Worm (Caenorhabditis elegans): Measurements from ENCODE around the gene unc-86.

The unc-86 gene

DNA sequence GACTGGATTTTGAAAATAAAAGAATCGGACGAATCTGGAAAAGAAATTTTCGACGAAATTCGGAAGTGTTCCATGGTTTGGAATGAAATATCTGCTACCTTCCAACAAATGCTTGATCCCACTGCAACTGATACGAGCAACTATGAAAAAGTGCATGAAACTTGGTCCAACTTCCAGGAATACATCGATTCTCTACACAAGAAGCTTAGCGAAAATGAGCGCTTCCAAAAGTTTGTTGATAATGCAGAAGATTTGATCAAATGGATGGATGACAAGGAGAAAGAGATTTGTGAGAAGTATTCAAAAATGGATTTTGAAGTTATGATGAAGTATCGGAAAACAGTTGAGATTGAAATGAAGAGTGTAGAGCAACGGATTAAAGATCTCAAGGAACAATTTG, 33.6 kb downstream of the unc-86 start:
- TF ChIP-seq sma-9 (GFP tag; optimal IDR thresholded peaks at IDR 0.05), result no peak
- TF ChIP-seq sma-9 (tag; optimal IDR thresholded peaks at IDR 0.05), result no peak
- no peak for TF ChIP-seq alr-1 (tag; optimal IDR thresholded peaks at IDR 0.05)
- TF ChIP-seq zag-1 (tag; optimal IDR thresholded peaks at IDR 0.05), result no peak
- no peak for TF ChIP-seq ztf-4 (tag; optimal IDR thresholded peaks at IDR 0.05)
- no peak for TF ChIP-seq elt-1 (tag; optimal IDR thresholded peaks at IDR 0.05)
- TF ChIP-seq skn-1 (tag; optimal IDR thresholded peaks at IDR 0.05), result no peak

- no peak for TF ChIP-seq lin-39 (tag; optimal IDR thresholded peaks at IDR 0.05)
Measured at ce11 chrIII:8181581-8181980, 34.6 kb downstream of the unc-86 start, which contains the start of gene spc-2. Gene spc-2 (plus strand): TSS chrIII:8181881.

DNA sequence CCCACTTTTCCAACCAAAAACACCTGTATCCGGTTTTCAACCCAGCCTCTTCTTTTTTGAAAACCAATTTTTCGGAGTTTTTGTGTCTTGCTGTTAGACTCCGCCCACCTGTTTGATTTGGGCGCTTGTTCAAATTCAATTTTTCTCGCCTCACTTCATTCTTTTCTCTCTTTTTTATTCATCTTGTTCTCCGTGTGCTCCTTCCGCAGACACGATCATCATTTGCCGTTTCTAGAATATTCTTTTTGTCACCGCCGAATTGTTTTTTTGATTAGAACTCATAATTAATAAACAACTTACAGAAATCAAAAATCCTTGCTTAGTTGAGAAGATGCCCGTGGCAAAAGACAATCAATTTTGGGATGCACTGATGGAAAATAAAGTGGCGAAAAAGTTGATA, 37.2 kb downstream of the unc-86 start, which contains the start of gene C50C3.5:
Gene C50C3.5 (plus strand): TSS at position 301 of the 400 bp plus-strand sequence.
- TF ChIP-seq nhr-77 (tag; optimal IDR thresholded peaks at IDR 0.05) (no peak), lin-11 (tag; optimal IDR thresholded peaks at IDR 0.05) (no peak), lin-13 (GFP tag; optimal IDR thresholded peaks at IDR 0.05) (no peak), blmp-1 (tag; optimal IDR thresholded peaks at IDR 0.05; ENCODE audit: insufficient read depth) (no peak), C34F6.9 (tag; optimal IDR thresholded peaks at IDR 0.05) (no peak), nhr-25 (tag; optimal IDR thresholded peaks at IDR 0.05) (no peak), nhr-6 (tag; optimal IDR thresholded peaks at IDR 0.05) (no peak)

DNA sequence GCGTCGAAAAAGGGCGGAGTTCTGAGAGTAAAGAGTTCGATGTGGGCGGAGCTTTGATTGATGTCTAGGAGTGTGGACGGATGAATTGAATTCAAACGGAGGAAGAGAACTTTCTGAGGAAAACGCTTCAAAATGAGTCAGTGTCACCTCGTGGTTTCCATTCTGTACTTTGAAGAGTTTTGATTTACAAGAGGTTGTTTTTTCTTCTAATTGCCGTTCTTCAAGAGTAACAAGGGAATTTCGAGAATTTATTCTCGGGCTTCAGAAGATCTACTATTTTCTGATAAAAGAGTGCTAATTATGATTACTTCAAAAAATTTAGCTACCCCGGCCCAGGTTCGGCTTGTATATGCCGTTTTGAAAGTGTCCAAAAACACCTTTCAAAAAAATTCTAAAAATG, 39.9 kb downstream of the unc-86 start, which contains the start of gene C50C3.12:
Gene C50C3.12 (plus strand): TSS at position 301 of the 400 bp plus-strand sequence.
- no peak for TF ChIP-seq blmp-1 (tag; optimal IDR thresholded peaks at IDR 0.05; ENCODE audit: insufficient read depth)
- TF ChIP-seq snpc-4 (tag; optimal IDR thresholded peaks at IDR 0.05), result no peak
- no peak for TF ChIP-seq lin-11 (tag; optimal IDR thresholded peaks at IDR 0.05)
- TF ChIP-seq unc-62 (GFP tag; optimal IDR thresholded peaks at IDR 0.05), result no peak
- TF ChIP-seq sma-9 (GFP tag; optimal IDR thresholded peaks at IDR 0.05), result no peak
- TF ChIP-seq sma-9 (tag; optimal IDR thresholded peaks at IDR 0.05), result no peak
- TF ChIP-seq unc-39 (tag; optimal IDR thresholded peaks at IDR 0.05), result no peak
- no peak for TF ChIP-seq nhr-10 (tag; optimal IDR thresholded peaks at IDR 0.05)
- TF ChIP-seq crh-2 (tag; optimal IDR thresholded peaks at IDR 0.05), result no peak

ce11 chrIII:8175263-8175662, 40.9 kb downstream of the unc-86 start:
- TF ChIP-seq dmd-4 (tag; optimal IDR thresholded peaks at IDR 0.05), result no peak
- TF ChIP-seq unc-62 (GFP tag; optimal IDR thresholded peaks at IDR 0.05), result no peak
- TF ChIP-seq lin-11 (tag; optimal IDR thresholded peaks at IDR 0.05), result no peak
- no peak for TF ChIP-seq nhr-77 (tag; optimal IDR thresholded peaks at IDR 0.05)
- no peak for TF ChIP-seq mbf-1 (tag; optimal IDR thresholded peaks at IDR 0.05)
- no peak for TF ChIP-seq aly-2 (tag; optimal IDR thresholded peaks at IDR 0.05)
- no peak for TF ChIP-seq peb-1 (tag; optimal IDR thresholded peaks at IDR 0.05)
- TF ChIP-seq skn-1 (tag; optimal IDR thresholded peaks at IDR 0.05), result no peak
- no peak for TF ChIP-seq alr-1 (tag; optimal IDR thresholded peaks at IDR 0.05)
- TF ChIP-seq ceh-16 (tag; optimal IDR thresholded peaks at IDR 0.05), result no peak
- TF ChIP-seq nhr-12 (tag; optimal IDR thresholded peaks at IDR 0.05), result no peak
- no peak for TF ChIP-seq nhr-10 (tag; optimal IDR thresholded peaks at IDR 0.05)
- TF ChIP-seq ztf-1 (GFP tag; conservative IDR thresholded peaks at IDR 0.05), result no peak
- no peak for TF ChIP-seq sma-9 (GFP tag; optimal IDR thresholded peaks at IDR 0.05)
- TF ChIP-seq sma-9 (tag; optimal IDR thresholded peaks at IDR 0.05), result no peak
- TF ChIP-seq sem-4 (tag; optimal IDR thresholded peaks at IDR 0.05), result no peak
- no peak for TF ChIP-seq ztf-4 (tag; optimal IDR thresholded peaks at IDR 0.05)
- TF ChIP-seq nhr-237 (tag; optimal IDR thresholded peaks at IDR 0.05), result no peak
- no peak for TF ChIP-seq unc-39 (tag; optimal IDR thresholded peaks at IDR 0.05)
- TF ChIP-seq gmeb-1 (tag; optimal IDR thresholded peaks at IDR 0.05), result no peak

DNA sequence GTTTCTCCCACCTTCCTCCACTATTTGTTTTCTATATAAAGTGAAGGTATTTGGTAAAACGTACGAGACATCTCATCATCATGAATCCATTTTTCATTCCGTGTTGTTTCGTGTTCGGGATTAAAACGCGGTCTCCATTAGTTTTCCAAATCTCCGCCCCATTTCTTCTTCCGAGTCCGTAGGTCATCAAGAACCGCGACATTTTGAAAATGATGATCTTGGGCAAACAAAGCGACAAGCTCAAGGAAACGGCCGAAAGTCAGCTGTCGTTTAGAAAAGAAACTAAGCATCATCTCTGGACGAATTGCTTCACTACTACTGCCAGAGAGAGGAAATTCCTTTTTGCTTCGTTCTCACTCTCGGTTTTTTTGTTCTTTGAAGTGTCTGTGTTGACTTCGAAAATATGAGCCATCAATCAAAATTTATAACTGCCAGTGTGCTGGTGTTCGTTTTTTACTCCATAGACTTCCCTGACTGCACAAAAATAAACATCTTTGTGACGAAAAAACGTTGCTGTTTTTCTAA, 43.5 kb downstream of the unc-86 start:
- no peak for TF ChIP-seq lin-39 (tag; optimal IDR thresholded peaks at IDR 0.05)
- peak; percentile 12 for TF ChIP-seq nhr-129 (tag; optimal IDR thresholded peaks at IDR 0.05)

DNA sequence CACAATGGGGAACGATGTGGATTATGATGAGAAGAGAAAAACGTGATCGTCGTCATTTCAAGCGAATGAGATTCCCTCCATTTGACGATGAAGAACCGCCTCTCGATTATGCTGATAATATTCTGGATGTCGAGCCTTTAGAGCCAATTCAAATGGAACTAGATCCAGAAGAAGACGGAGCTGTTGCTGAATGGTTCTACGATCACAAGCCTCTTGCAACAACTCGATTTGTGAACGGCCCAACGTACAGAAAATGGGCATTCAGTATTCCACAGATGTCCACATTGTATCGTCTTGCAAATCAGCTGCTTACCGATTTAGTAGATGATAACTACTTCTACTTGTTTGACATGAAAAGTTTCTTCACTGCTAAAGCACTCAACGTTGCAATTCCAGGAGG, 51.4 kb downstream of the unc-86 start:
- TF ChIP-seq nhr-129 (tag; optimal IDR thresholded peaks at IDR 0.05), result no peak
- no peak for TF ChIP-seq F13H6.1 (tag; optimal IDR thresholded peaks at IDR 0.05)

Measured in whole organism, L2 larva.